Fruit fly (Drosophila melanogaster) whole organism, adult: Measurements from ENCODE around the gene Sgsf.

ENCODE experiments used
- CG11617 ChIP-seq: fragments of 200-800 bp; sonication (Bioruptor generic); optimal IDR thresholded peaks from 2 replicates; lab custom pipeline; 2017; ENCODE audit warnings: mild to moderate bottlenecking, missing biosample characterization, missing genetic modification reagents, missing genetic modification characterization
- CG14711 ChIP-seq: fragments of 200-800 bp; sonication (Bioruptor generic); optimal IDR thresholded peaks from 2 replicates; lab custom pipeline; 2018; ENCODE audit warnings: missing biosample characterization, mild to moderate bottlenecking, missing genetic modification characterization, moderate library complexity
- CG7101 ChIP-seq: fragments of 200-800 bp; sonication (Bioruptor generic); optimal IDR thresholded peaks from 2 replicates; lab custom pipeline; 2018; ENCODE audit warnings: missing biosample characterization, mild to moderate bottlenecking, missing genetic modification characterization, moderate library complexity
- Clk ChIP-seq: fragments of 200-800 bp; sonication (Bioruptor generic); optimal IDR thresholded peaks from 2 replicates; lab custom pipeline; 2017; ENCODE audit warnings: missing biosample characterization, missing genetic modification characterization
- Crg-1 ChIP-seq: fragments of 200-800 bp; sonication (Bioruptor generic); optimal IDR thresholded peaks from 2 replicates; lab custom pipeline; 2016; ENCODE audit warnings: missing biosample characterization, missing genetic modification characterization
- bab1 ChIP-seq: fragments of 200-800 bp; sonication (Bioruptor generic); optimal IDR thresholded peaks from 3 replicates; lab custom pipeline; 2019; ENCODE audit warnings: missing biosample characterization, mild to moderate bottlenecking, missing genetic modification characterization, moderate library complexity
- cic ChIP-seq: fragments of 200-800 bp; sonication (Bioruptor generic); optimal IDR thresholded peaks from 2 replicates; lab custom pipeline; 2017; ENCODE audit warnings: missing biosample characterization, mild to moderate bottlenecking, missing genetic modification characterization, moderate library complexity
- kay ChIP-seq: fragments of 200-800 bp; sonication (Bioruptor generic); peaks from one replicate; lab custom pipeline; 2016; ENCODE audit warnings: missing biosample characterization, missing genetic modification characterization, borderline replicate concordance
- toe ChIP-seq: fragments of 200-800 bp; sonication (Bioruptor generic); optimal IDR thresholded peaks from 2 replicates; lab custom pipeline; 2016; ENCODE audit warnings: missing biosample characterization, missing genetic modification characterization

dm6 chr3R:12383784-12384183, 42.3 kb downstream of the Sgsf start:
- TF ChIP-seq bab1 = peak; percentile 14
- no peak for TF ChIP-seq CG14711 (tag; lab: Kevin White, UChicago)
- no peak for TF ChIP-seq toe
- no peak for TF ChIP-seq Crg-1 (GFP tag; lab: Kevin White, UChicago)
- TF ChIP-seq Clk = no peak
- peak; percentile 95 for TF ChIP-seq kay (GFP tag; lab: Kevin White, UChicago)
- no peak for TF ChIP-seq cic (GFP tag; lab: Kevin White, UChicago)
- no peak for TF ChIP-seq CG7101
- TF ChIP-seq CG11617 (GFP tag; lab: Kevin White, UChicago) = no peak
